Worm (Caenorhabditis elegans) whole organism, midembryonic: ENCODE data around the gene C18G1.1.

Experiments
- cog-1 ChIP-seq: sonication (generic microtip); optimal IDR thresholded peaks from 2 replicates; lab custom pipeline; 2016; ENCODE audit warnings: missing genetic modification characterization, missing compliant biosample characterization
- flt-1 ChIP-seq: fragments of 200-800 bp; sonication (Bioruptor generic); IDR thresholded peaks from 2 replicates; pipeline ENCODE4 v1.3.6; 2022; ENCODE audit warnings: missing genetic modification characterization, missing compliant biosample characterization
- ztf-23 ChIP-seq: fragments of 200-800 bp; sonication (Bioruptor generic); IDR thresholded peaks from 2 replicates; pipeline ENCODE4 v1.3.6; 2022; ENCODE audit warnings: missing genetic modification reagents, missing genetic modification characterization, missing compliant biosample characterization
- ztf-29 ChIP-seq: fragments of 200-800 bp; sonication (Bioruptor generic); IDR thresholded peaks from 2 replicates; pipeline ENCODE4 v1.3.6; 2022; ENCODE audit warnings: missing genetic modification reagents, missing genetic modification characterization, missing compliant biosample characterization

- TF ChIP-seq cog-1 (tag; lab: Kevin White, UChicago) (no peak), ztf-29 (GFP tag; lab: Robert Waterston, UW) (no peak), flt-1 (GFP tag; lab: Robert Waterston, UW) (no peak), ztf-23 (no peak)
Observed at ce11 chrV:4755308-4756029, 22.3 kb upstream of the C18G1.1 start, which contains the start of gene pgl-3.
